Fruit fly (Drosophila melanogaster) whole organism, embryonic: ENCODE results near the gene eIF2Balpha.
A peak's percentile ranks its signal among the peaks of the same experiment; 100 is the strongest.

Experiments used
- Adf1 ChIP-seq: fragments of 200-800 bp; sonication (Bioruptor generic); IDR thresholded peaks from 2 replicates; pipeline ENCODE4 v1.3.6; 2022; ENCODE audit warnings: missing biosample characterization, missing genetic modification characterization
- Bteb2 ChIP-seq: fragments of 200-800 bp; sonication (Bioruptor generic); optimal IDR thresholded peaks from 2 replicates; lab custom pipeline; 2016; ENCODE audit warnings: missing biosample characterization, missing genetic modification characterization
- CG10267 ChIP-seq: fragments of 200-800 bp; sonication (Bioruptor generic); optimal IDR thresholded peaks from 2 replicates; lab custom pipeline; 2018; ENCODE audit warnings: missing biosample characterization, mild to moderate bottlenecking, missing genetic modification characterization, moderate library complexity
- CG12236 ChIP-seq: fragments of 200-800 bp; sonication (Bioruptor generic); optimal IDR thresholded peaks from 2 replicates; lab custom pipeline; 2016; ENCODE audit warnings: missing biosample characterization, missing genetic modification characterization
- CG13287 ChIP-seq: fragments of 200-800 bp; sonication (Bioruptor generic); IDR thresholded peaks from 2 replicates; pipeline ENCODE4 v1.3.6; 2022; ENCODE audit warnings: missing biosample characterization, missing genetic modification characterization; ENCODE audit not compliant: partially characterized antibody
- CG13424 ChIP-seq: fragments of 200-800 bp; sonication (Bioruptor generic); optimal IDR thresholded peaks from 2 replicates; lab custom pipeline; 2019; ENCODE audit warnings: missing biosample characterization, mild to moderate bottlenecking, missing genetic modification characterization, moderate library complexity
- CG14441 ChIP-seq: fragments of 200-800 bp; sonication (Bioruptor generic); IDR thresholded peaks from 2 replicates; pipeline ENCODE4 v1.3.6; 2022; ENCODE audit warnings: missing biosample characterization, missing genetic modification characterization
- CG17568 ChIP-seq: fragments of 200-800 bp; sonication (Bioruptor generic); optimal IDR thresholded peaks from 2 replicates; lab custom pipeline; 2018; ENCODE audit warnings: missing biosample characterization, mild to moderate bottlenecking, missing genetic modification characterization, moderate library complexity
- CG18599 ChIP-seq: fragments of 200-800 bp; sonication (Bioruptor generic); optimal IDR thresholded peaks from 3 replicates; lab custom pipeline; 2017; ENCODE audit warnings: missing biosample characterization, missing genetic modification characterization, mild to moderate bottlenecking, moderate library complexity, missing genetic modification reagents
- CG2129 ChIP-seq: fragments of 200-800 bp; sonication (Bioruptor generic); IDR thresholded peaks from 2 replicates; pipeline ENCODE4 v1.3.6; 2022; ENCODE audit warnings: missing biosample characterization, missing genetic modification characterization; ENCODE audit not compliant: partially characterized antibody
- CG2678 ChIP-seq: fragments of 200-800 bp; sonication (Bioruptor generic); optimal IDR thresholded peaks from 3 replicates; lab custom pipeline; 2019; ENCODE audit warnings: missing biosample characterization, mild to moderate bottlenecking, missing genetic modification characterization, moderate library complexity
- CG3065 ChIP-seq: fragments of 200-800 bp; sonication (Bioruptor generic); optimal IDR thresholded peaks from 2 replicates; lab custom pipeline; 2016; ENCODE audit warnings: missing biosample characterization, missing genetic modification characterization
- CG3281 ChIP-seq: fragments of 200-800 bp; sonication (Bioruptor generic); optimal IDR thresholded peaks from 3 replicates; lab custom pipeline; 2017; ENCODE audit warnings: missing biosample characterization, mild to moderate bottlenecking, missing genetic modification characterization
- CG3407 ChIP-seq: fragments of 200-800 bp; sonication (Bioruptor generic); optimal IDR thresholded peaks from 2 replicates; lab custom pipeline; 2018; ENCODE audit warnings: missing biosample characterization, mild to moderate bottlenecking, missing genetic modification characterization
- CG4360 ChIP-seq: fragments of 200-800 bp; sonication (Bioruptor generic); IDR thresholded peaks from 2 replicates; pipeline ENCODE4 v1.3.6; 2022; ENCODE audit warnings: missing biosample characterization, missing genetic modification characterization
- CG6254 ChIP-seq: fragments of 200-800 bp; sonication (Bioruptor generic); optimal IDR thresholded peaks from 3 replicates; lab custom pipeline; 2017; ENCODE audit warnings: mild to moderate bottlenecking, missing biosample characterization, missing genetic modification reagents, missing genetic modification characterization
- CG6654 ChIP-seq: fragments of 200-800 bp; sonication (Bioruptor generic); optimal IDR thresholded peaks from 2 replicates; lab custom pipeline; 2017; ENCODE audit warnings: missing biosample characterization, mild to moderate bottlenecking, missing genetic modification characterization
- CG6689 ChIP-seq: fragments of 200-800 bp; sonication (Bioruptor generic); IDR thresholded peaks from 2 replicates; pipeline ENCODE4 v1.3.6; 2022; ENCODE audit warnings: missing biosample characterization, missing genetic modification characterization
- CG6765 ChIP-seq: fragments of 200-800 bp; sonication (Bioruptor generic); optimal IDR thresholded peaks from 3 replicates; lab custom pipeline; 2017; ENCODE audit warnings: missing biosample characterization, mild to moderate bottlenecking, missing genetic modification characterization
- CG7928 ChIP-seq: fragments of 200-800 bp; sonication (Bioruptor generic); optimal IDR thresholded peaks from 2 replicates; lab custom pipeline; 2017; ENCODE audit warnings: missing biosample characterization, mild to moderate bottlenecking, missing genetic modification characterization
- CG8478 ChIP-seq: fragments of >200 bp; optimal IDR thresholded peaks from 2 replicates; lab custom pipeline; 2018
- CG8924 ChIP-seq: fragments of 200-800 bp; optimal IDR thresholded peaks from 3 replicates; lab custom pipeline; 2019; ENCODE audit warnings: missing biosample characterization, mild to moderate bottlenecking, missing genetic modification characterization, moderate library complexity
- CG9215 ChIP-seq: fragments of 200-800 bp; sonication (Bioruptor generic); IDR thresholded peaks from 2 replicates; pipeline ENCODE4 v1.3.6; 2022; ENCODE audit warnings: missing biosample characterization, missing genetic modification characterization
- E2f1 ChIP-seq: fragments of 200-800 bp; sonication (Bioruptor generic); IDR thresholded peaks from 2 replicates; pipeline ENCODE4 v1.3.6; 2022; ENCODE audit warnings: missing biosample characterization, missing genetic modification characterization
- Fer3 ChIP-seq: fragments of 200-800 bp; sonication (Bioruptor generic); optimal IDR thresholded peaks from 2 replicates; lab custom pipeline; 2018; ENCODE audit warnings: missing biosample characterization, mild to moderate bottlenecking, missing genetic modification characterization, moderate library complexity
- Hmx ChIP-seq: fragments of 200-800 bp; sonication (Bioruptor generic); optimal IDR thresholded peaks from 2 replicates; lab custom pipeline; 2016; ENCODE audit warnings: missing biosample characterization, missing genetic modification characterization
- Lpt ChIP-seq: fragments of >200 bp; optimal IDR thresholded peaks from 2 replicates; lab custom pipeline; 2018; ENCODE audit warnings: missing biosample characterization, missing genetic modification characterization
- Pdp1 ChIP-seq, 2 experiments: fragments of 200-800 bp; sonication (Bioruptor generic); optimal IDR thresholded peaks; 3 replicates each; lab custom pipeline; 2016; ENCODE audit warnings: missing biosample characterization in 2 of 2, missing genetic modification characterization in 2 of 2, mild to moderate bottlenecking in 1 of 2, moderate library complexity in 1 of 2
- Sox100B ChIP-seq: fragments of 200-800 bp; sonication (Bioruptor generic); optimal IDR thresholded peaks from 3 replicates; lab custom pipeline; 2018; ENCODE audit warnings: missing biosample characterization, mild to moderate bottlenecking, missing genetic modification characterization
- Stat92E ChIP-seq, 3 experiments: fragments of >200 bp in 2 of 3; fragments of 200-800 bp in 1 of 3; sonication (Bioruptor generic) in 1 of 3; optimal IDR thresholded peaks; 2 replicates each; lab custom pipeline; 2017 to 2019; ENCODE audit warnings: missing biosample characterization in 3 of 3, missing genetic modification characterization in 3 of 3, mild to moderate bottlenecking in 1 of 3, moderate library complexity in 1 of 3
- al ChIP-seq: fragments of 200-800 bp; sonication (Bioruptor generic); IDR thresholded peaks from 2 replicates; pipeline ENCODE4 v1.3.6; 2022; ENCODE audit warnings: missing biosample characterization, missing genetic modification characterization
- az2 ChIP-seq: fragments of 200-800 bp; sonication (Bioruptor generic); optimal IDR thresholded peaks from 3 replicates; lab custom pipeline; 2016; ENCODE audit warnings: missing biosample characterization, missing genetic modification characterization
- eve ChIP-seq, 2 experiments: fragments of >200 bp; optimal IDR thresholded peaks; 2 replicates each; lab custom pipeline; 2017; ENCODE audit warnings: missing biosample characterization in 2 of 2, missing genetic modification characterization in 2 of 2
- fd96Cb ChIP-seq: fragments of 200-800 bp; sonication (Bioruptor generic); optimal IDR thresholded peaks from 2 replicates; lab custom pipeline; 2018; ENCODE audit warnings: missing biosample characterization, mild to moderate bottlenecking, missing genetic modification characterization, moderate library complexity
- grau ChIP-seq: fragments of 200-800 bp; optimal IDR thresholded peaks from 3 replicates; lab custom pipeline; 2019; ENCODE audit warnings: missing biosample characterization, mild to moderate bottlenecking, missing genetic modification characterization, moderate library complexity
- grn ChIP-seq: fragments of 200-800 bp; sonication (Bioruptor generic); optimal IDR thresholded peaks from 3 replicates; lab custom pipeline; 2017; ENCODE audit warnings: missing biosample characterization, missing genetic modification characterization
- gsb ChIP-seq: fragments of 200-800 bp; sonication (Bioruptor generic); IDR thresholded peaks from 2 replicates; pipeline ENCODE4 v1.3.6; 2022; ENCODE audit warnings: missing biosample characterization, missing genetic modification characterization
- her ChIP-seq: fragments of 200-800 bp; sonication (Bioruptor generic); optimal IDR thresholded peaks from 2 replicates; lab custom pipeline; 2016; ENCODE audit warnings: missing biosample characterization, missing genetic modification characterization
- jing ChIP-seq: fragments of 200-800 bp; sonication (Bioruptor generic); optimal IDR thresholded peaks from 2 replicates; lab custom pipeline; 2018; ENCODE audit warnings: missing biosample characterization, mild to moderate bottlenecking, missing genetic modification characterization
- jumu ChIP-seq: fragments of 200-800 bp; sonication (Bioruptor generic); optimal IDR thresholded peaks from 3 replicates; lab custom pipeline; 2016; ENCODE audit warnings: missing biosample characterization, missing genetic modification characterization
- lbe ChIP-seq: fragments of 200-800 bp; sonication (Bioruptor generic); optimal IDR thresholded peaks from 2 replicates; lab custom pipeline; 2016; ENCODE audit warnings: missing biosample characterization, mild to moderate bottlenecking, missing genetic modification characterization
- pita ChIP-seq: fragments of 200-800 bp; sonication (Bioruptor generic); optimal IDR thresholded peaks from 2 replicates; lab custom pipeline; 2017; ENCODE audit warnings: missing biosample characterization, mild to moderate bottlenecking, missing genetic modification characterization
- pros ChIP-seq: fragments of 200-800 bp; sonication (Bioruptor generic); optimal IDR thresholded peaks from 3 replicates; lab custom pipeline; 2019; ENCODE audit warnings: missing biosample characterization, mild to moderate bottlenecking, missing genetic modification characterization, moderate library complexity
- shn ChIP-seq: fragments of 200-800 bp; sonication (Bioruptor generic); optimal IDR thresholded peaks from 3 replicates; lab custom pipeline; 2016; ENCODE audit warnings: missing biosample characterization, missing genetic modification characterization
- sim ChIP-seq: fragments of 200-800 bp; sonication (Bioruptor generic); IDR thresholded peaks from 2 replicates; pipeline ENCODE4 v1.3.6; 2022; ENCODE audit warnings: missing biosample characterization, missing genetic modification characterization
- slou ChIP-seq: fragments of 200-800 bp; sonication (Bioruptor generic); optimal IDR thresholded peaks from 3 replicates; lab custom pipeline; 2016; ENCODE audit warnings: missing biosample characterization, missing genetic modification characterization
- so ChIP-seq: fragments of 200-800 bp; sonication (Bioruptor generic); IDR thresholded peaks from 3 replicates; pipeline ENCODE4 v1.3.6; 2022; ENCODE audit warnings: missing biosample characterization, missing genetic modification characterization
- ssp ChIP-seq: fragments of 200-800 bp; sonication (Bioruptor generic); IDR thresholded peaks from 2 replicates; pipeline ENCODE4 v1.3.6; 2022; ENCODE audit warnings: missing biosample characterization, missing genetic modification characterization
- tgo ChIP-seq: fragments of 200-800 bp; sonication (Bioruptor generic); IDR thresholded peaks from 3 replicates; pipeline ENCODE4 v1.3.6; 2022; ENCODE audit warnings: missing biosample characterization, missing genetic modification characterization
- usp ChIP-seq: fragments of >200 bp; optimal IDR thresholded peaks from 2 replicates; lab custom pipeline; 2017; ENCODE audit warnings: missing biosample characterization, missing genetic modification characterization
- vfl ChIP-seq: fragments of 200-800 bp; sonication (Bioruptor generic); optimal IDR thresholded peaks from 2 replicates; lab custom pipeline; 2016; ENCODE audit warnings: missing biosample characterization, missing genetic modification characterization
- zfh1 ChIP-seq: fragments of 200-800 bp; sonication (Bioruptor generic); IDR thresholded peaks from 3 replicates; pipeline ENCODE4 v1.3.6; 2022; ENCODE audit warnings: missing biosample characterization, missing genetic modification characterization

eIF2Balpha gene

DNA sequence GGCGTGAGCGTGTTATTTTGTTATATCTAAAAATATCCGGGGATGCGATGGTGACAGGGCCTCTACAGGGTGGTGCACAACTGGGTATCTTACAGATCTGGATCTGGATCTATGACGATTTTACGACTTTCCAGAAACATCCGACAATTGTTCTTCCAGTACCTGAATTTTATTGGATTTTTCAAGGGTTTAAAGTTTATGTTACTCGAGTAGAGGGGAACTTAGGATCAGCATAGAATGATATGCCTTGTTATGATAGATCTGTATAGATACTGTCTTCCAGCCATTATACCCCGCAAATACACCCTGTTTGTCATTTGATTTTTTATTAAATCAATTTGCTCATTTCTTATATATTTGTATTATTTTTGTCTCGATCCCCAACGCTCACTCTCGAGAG is 41.3 kb downstream of the eIF2Balpha start (continued):
- TF ChIP-seq sim (GFP tag; lab: Robert Waterston, UW) (no peak), Hmx (GFP tag; lab: Kevin White, UChicago) (no peak), grn (GFP tag; lab: Kevin White, UChicago) (no peak), slou (peak; percentile 24), shn (GFP tag; lab: Kevin White, UChicago) (peak; percentile 32), CG8924 (peak; percentile 68), CG12236 (no peak), CG18599 (GFP tag; lab: Kevin White, UChicago) (peak; percentile 62), CG13424 (peak; percentile 80), CG7928 (no peak), jing (GFP tag; lab: Kevin White, UChicago) (no peak), Bteb2 (peak; percentile 52), pita (no peak), Fer3 (tag; lab: Kevin White, UChicago) (peak; percentile 58), Lpt (no peak), CG17568 (GFP tag; lab: Kevin White, UChicago) (peak; percentile 35), CG6654 (GFP tag; lab: Kevin White, UChicago) (no peak), usp (GFP tag; lab: Kevin White, UChicago) (no peak), lbe (GFP tag; lab: Kevin White, UChicago) (no peak), pros (GFP tag; lab: Kevin White, UChicago) (no peak), al (GFP tag; lab: Robert Waterston, UW) (peak; percentile 76), CG9215 (GFP tag; lab: Robert Waterston, UW) (peak; percentile 70), eve (GFP tag; optimal IDR thresholded peaks at IDR 0.05; lab: Kevin White, UChicago) (peak in 1 of 2 experiments; percentile 57), CG3065 (GFP tag; lab: Kevin White, UChicago) (no peak), ssp (peak; percentile 57), CG2678 (tag; lab: Kevin White, UChicago) (peak; percentile 84), CG6765 (GFP tag; lab: Kevin White, UChicago) (peak; percentile 54), Stat92E (GFP tag; optimal IDR thresholded peaks at IDR 0.05; lab: Kevin White, UChicago) (no peak), CG4360 (no peak), jumu (GFP tag; lab: Kevin White, UChicago) (peak; percentile 38), az2 (peak; percentile 36), Sox100B (GFP tag; lab: Kevin White, UChicago) (peak; percentile 61), CG8478 (no peak), CG3407 (no peak), zfh1 (GFP tag; lab: Robert Waterston, UW) (peak; percentile 35; the same call in 1 of the 3 replicates), grau (tag; lab: Kevin White, UChicago) (peak; percentile 79), Pdp1 (GFP tag; optimal IDR thresholded peaks at IDR 0.05; lab: Kevin White, UChicago) (peak; percentile 18 to 35), CG3281 (GFP tag; lab: Kevin White, UChicago) (peak; percentile 77), CG14441 (GFP tag; lab: Robert Waterston, UW) (peak; percentile 74), CG2129 (GFP tag; lab: Robert Waterston, UW) (no peak), vfl (GFP tag; lab: Kevin White, UChicago) (no peak), Adf1 (GFP tag; lab: Robert Waterston, UW) (no peak), CG13287 (no peak), so (GFP tag; lab: Robert Waterston, UW) (peak; percentile 72), CG6254 (GFP tag; lab: Kevin White, UChicago) (peak; percentile 48), CG6689 (GFP tag; lab: Robert Waterston, UW) (peak; percentile 53; the same call in 1 of the 2 replicates), fd96Cb (tag; lab: Kevin White, UChicago) (peak; percentile 53), tgo (GFP tag; lab: Robert Waterston, UW) (peak; percentile 67), her (GFP tag; lab: Kevin White, UChicago) (peak; percentile 45), gsb (GFP tag; lab: Robert Waterston, UW) (peak; percentile 47), CG10267 (tag; lab: Kevin White, UChicago) (peak; percentile 39), E2f1 (peak; percentile 44; the same call in 1 of the 2 replicates)
